Worm (Caenorhabditis elegans) whole organism, L1 larva: ENCODE results near the gene pyk-2.
A peak's percentile ranks its signal among the peaks of the same experiment; 100 is the strongest.

Experiments used
- C16A3.4 ChIP-seq: fragments of 150-350 bp; optimal IDR thresholded peaks from 2 replicates; lab custom pipeline; 2014; ENCODE audit warnings: missing biosample characterization, missing genetic modification characterization
- C34B4.2 ChIP-seq: sonication (generic microtip); optimal IDR thresholded peaks from 2 replicates; lab custom pipeline; 2017; ENCODE audit warnings: mild to moderate bottlenecking, missing genetic modification characterization, missing compliant biosample characterization
- F16B12.6 ChIP-seq: fragments of 150-350 bp; optimal IDR thresholded peaks from 2 replicates; lab custom pipeline; 2014; ENCODE audit warnings: missing biosample characterization, missing genetic modification characterization
- aha-1 ChIP-seq: fragments of 150-350 bp; optimal IDR thresholded peaks from 2 replicates; lab custom pipeline; 2014; ENCODE audit warnings: missing biosample characterization, missing genetic modification characterization
- aly-2 ChIP-seq: fragments of 150-350 bp; optimal IDR thresholded peaks from 2 replicates; lab custom pipeline; 2014; ENCODE audit warnings: missing biosample characterization, missing genetic modification characterization
- ama-1 ChIP-seq: fragments of 150-350 bp; optimal IDR thresholded peaks from 2 replicates; lab custom pipeline; 2014
- blmp-1 ChIP-seq: fragments of 150-350 bp; optimal IDR thresholded peaks from 2 replicates; lab custom pipeline; 2014; ENCODE audit warnings: missing biosample characterization, missing genetic modification characterization
- ceh-63 ChIP-seq: fragments of 200-800 bp; sonication (Bioruptor generic); optimal IDR thresholded peaks from 2 replicates; lab custom pipeline; 2018; ENCODE audit warnings: mild to moderate bottlenecking, missing genetic modification characterization, missing compliant biosample characterization
- ceh-82 ChIP-seq, 3 experiments: fragments of 150-350 bp in 1 of 3; sonication (generic microtip) in 2 of 3; optimal IDR thresholded peaks; 2 replicates each; lab custom pipeline; 2014 to 2017; ENCODE audit warnings: missing biosample characterization in 3 of 3, missing genetic modification characterization in 3 of 3
- ceh-90 ChIP-seq: sonication (generic microtip); optimal IDR thresholded peaks from 2 replicates; lab custom pipeline; 2016; ENCODE audit warnings: missing genetic modification characterization, missing compliant biosample characterization
- ces-1 ChIP-seq: fragments of 150-350 bp; optimal IDR thresholded peaks from 2 replicates; lab custom pipeline; 2014; ENCODE audit warnings: missing biosample characterization, missing genetic modification reagents, missing genetic modification characterization
- dsc-1 ChIP-seq: sonication (generic microtip); optimal IDR thresholded peaks from 2 replicates; lab custom pipeline; 2016; ENCODE audit warnings: mild to moderate bottlenecking, missing genetic modification characterization, missing compliant biosample characterization
- efl-3 ChIP-seq: fragments of 200-800 bp; sonication (Bioruptor generic); optimal IDR thresholded peaks from 2 replicates; lab custom pipeline; 2018; ENCODE audit warnings: mild to moderate bottlenecking, missing genetic modification characterization, missing compliant biosample characterization
- egl-13 ChIP-seq: sonication (generic microtip); optimal IDR thresholded peaks from 2 replicates; lab custom pipeline; 2016; ENCODE audit warnings: missing genotype, missing genetic modification reagents, missing genetic modification characterization, missing compliant biosample characterization
- egl-27 ChIP-seq, 2 experiments: fragments of 150-350 bp in 1 of 2; sonication (generic microtip); optimal IDR thresholded peaks; 3 replicates each; lab custom pipeline; 2017 to 2018; ENCODE audit warnings: missing biosample characterization in 2 of 2, missing genetic modification characterization in 2 of 2, missing genetic modification reagents in 2 of 2
- elt-3 ChIP-seq, 6 experiments: fragments of 150-350 bp in 1 of 6; sonication (generic microtip); optimal IDR thresholded peaks; 2 replicates each; lab custom pipeline; 2017 to 2018; ENCODE audit warnings: missing biosample characterization in 6 of 6, missing genetic modification characterization in 6 of 6, inconsistent platforms in 1 of 6
- fkh-4 ChIP-seq: sonication (generic microtip); optimal IDR thresholded peaks from 2 replicates; lab custom pipeline; 2016; ENCODE audit warnings: missing compliant biosample characterization, missing genetic modification characterization, borderline replicate concordance
- fkh-8 ChIP-seq: sonication (generic microtip); optimal IDR thresholded peaks from 2 replicates; lab custom pipeline; 2016; ENCODE audit warnings: mild to moderate bottlenecking, missing genetic modification characterization, missing compliant biosample characterization
- fos-1 ChIP-seq: fragments of 150-350 bp; optimal IDR thresholded peaks from 2 replicates; lab custom pipeline; 2014; ENCODE audit warnings: missing biosample characterization, missing genetic modification characterization
- hlh-17 ChIP-seq: fragments of 200-800 bp; sonication (Bioruptor generic); optimal IDR thresholded peaks from 2 replicates; lab custom pipeline; 2018; ENCODE audit warnings: missing genetic modification characterization, mild to moderate bottlenecking, missing compliant biosample characterization, moderate library complexity, borderline replicate concordance
- irx-1 ChIP-seq: sonication (generic microtip); optimal IDR thresholded peaks from 2 replicates; lab custom pipeline; 2016; ENCODE audit warnings: missing genetic modification characterization, missing compliant biosample characterization
- isw-1 ChIP-seq: fragments of 200-800 bp; sonication (Bioruptor generic); IDR thresholded peaks from 2 replicates; pipeline ENCODE4 v1.3.6; 2022; ENCODE audit warnings: missing genetic modification characterization, missing compliant biosample characterization
- lin-13 ChIP-seq: fragments of 150-350 bp; optimal IDR thresholded peaks from 2 replicates; lab custom pipeline; 2014; ENCODE audit warnings: missing biosample characterization, missing genetic modification reagents, missing genetic modification characterization
- lin-15B ChIP-seq: fragments of 150-350 bp; sonication (generic microtip); optimal IDR thresholded peaks from 3 replicates; lab custom pipeline; 2014; ENCODE audit warnings: missing biosample characterization, missing genetic modification characterization
- lin-35 ChIP-seq, 2 experiments: fragments of 150-350 bp; optimal IDR thresholded peaks; 2 replicates each; lab custom pipeline; 2014; ENCODE audit warnings: missing biosample characterization in 2 of 2, missing genetic modification characterization in 2 of 2, missing genetic modification reagents in 2 of 2
- lsy-2 ChIP-seq, 2 experiments: fragments of 150-350 bp; optimal IDR thresholded peaks; 2 replicates each; lab custom pipeline; 2014; ENCODE audit warnings: missing biosample characterization in 2 of 2, missing genetic modification characterization in 2 of 2
- mab-9 ChIP-seq: fragments of 200-800 bp; sonication (Bioruptor generic); IDR thresholded peaks from 2 replicates; pipeline ENCODE4 v1.3.6; 2022; ENCODE audit warnings: missing genetic modification reagents, missing genetic modification characterization, missing compliant biosample characterization
- mef-2 ChIP-seq: fragments of 150-350 bp; optimal IDR thresholded peaks from 2 replicates; lab custom pipeline; 2014; ENCODE audit warnings: missing biosample characterization, missing genetic modification characterization
- mep-1 ChIP-seq: fragments of 150-350 bp; optimal IDR thresholded peaks from 2 replicates; lab custom pipeline; 2014; ENCODE audit warnings: missing biosample characterization, missing genetic modification characterization
- nhr-11 ChIP-seq: fragments of 150-350 bp; optimal IDR thresholded peaks from 2 replicates; lab custom pipeline; 2014; ENCODE audit warnings: missing biosample characterization, missing genetic modification characterization
- nhr-12 ChIP-seq: sonication (generic microtip); optimal IDR thresholded peaks from 2 replicates; lab custom pipeline; 2017; ENCODE audit warnings: missing biosample characterization, missing genetic modification characterization
- nhr-19 ChIP-seq: fragments of 200-800 bp; sonication (Bioruptor generic); conservative IDR thresholded peaks from 2 replicates; pipeline ENCODE4 v1.3.6; 2022; ENCODE audit warnings: missing genetic modification characterization, missing compliant biosample characterization
- nhr-237 ChIP-seq: fragments of 150-350 bp; optimal IDR thresholded peaks from 2 replicates; lab custom pipeline; 2014; ENCODE audit warnings: missing biosample characterization, missing genetic modification characterization
- nhr-71 ChIP-seq: sonication (generic microtip); optimal IDR thresholded peaks from 2 replicates; lab custom pipeline; 2016; ENCODE audit warnings: mild to moderate bottlenecking, missing genetic modification characterization, moderate library complexity, missing compliant biosample characterization
- nhr-76 ChIP-seq: sonication (generic microtip); optimal IDR thresholded peaks from 2 replicates; lab custom pipeline; 2017; ENCODE audit warnings: missing biosample characterization, missing genetic modification characterization
- nhr-77 ChIP-seq: fragments of 150-350 bp; optimal IDR thresholded peaks from 2 replicates; lab custom pipeline; 2014; ENCODE audit warnings: missing biosample characterization, missing genetic modification characterization
- nhr-84 ChIP-seq: sonication (generic microtip); optimal IDR thresholded peaks from 2 replicates; lab custom pipeline; 2017; ENCODE audit warnings: missing biosample characterization, missing genetic modification characterization
- nhr-85 ChIP-seq: sonication (generic microtip); peaks from one replicate; lab custom pipeline; 2016; ENCODE audit warnings: missing genetic modification characterization, inconsistent platforms, missing compliant biosample characterization
- pax-3 ChIP-seq: fragments of 200-800 bp; sonication (Bioruptor generic); optimal IDR thresholded peaks from 2 replicates; lab custom pipeline; 2018; ENCODE audit warnings: mild to moderate bottlenecking, missing genetic modification characterization, moderate library complexity, missing compliant biosample characterization
- pqm-1 ChIP-seq: sonication (generic microtip); optimal IDR thresholded peaks from 3 replicates; lab custom pipeline; 2017; ENCODE audit warnings: missing biosample characterization, missing genetic modification characterization
- skn-1 ChIP-seq: fragments of 150-350 bp; optimal IDR thresholded peaks from 2 replicates; lab custom pipeline; 2014; ENCODE audit warnings: missing biosample characterization, missing genetic modification characterization
- snpc-4 ChIP-seq: fragments of 150-350 bp; optimal IDR thresholded peaks from 2 replicates; lab custom pipeline; 2014; ENCODE audit warnings: missing biosample characterization, missing genetic modification characterization
- snu-23 ChIP-seq: sonication (generic microtip); optimal IDR thresholded peaks from 2 replicates; lab custom pipeline; 2016; ENCODE audit warnings: missing genetic modification characterization, missing compliant biosample characterization
- sptf-1 ChIP-seq: fragments of 150-350 bp; optimal IDR thresholded peaks from 2 replicates; lab custom pipeline; 2014; ENCODE audit warnings: missing biosample characterization, missing genetic modification characterization
- swsn-7 ChIP-seq: sonication (generic microtip); optimal IDR thresholded peaks from 2 replicates; lab custom pipeline; 2016; ENCODE audit warnings: missing genetic modification characterization, missing compliant biosample characterization
- tlp-1 ChIP-seq: fragments of 150-350 bp; optimal IDR thresholded peaks from 2 replicates; lab custom pipeline; 2014; ENCODE audit warnings: missing biosample characterization, missing genetic modification characterization
- unc-130 ChIP-seq: fragments of 150-350 bp; optimal IDR thresholded peaks from 2 replicates; lab custom pipeline; 2017; ENCODE audit warnings: missing biosample characterization, missing genetic modification characterization, inconsistent platforms
- unc-30 ChIP-seq: sonication (generic microtip); optimal IDR thresholded peaks from 2 replicates; lab custom pipeline; 2017; ENCODE audit warnings: missing biosample characterization, missing genetic modification characterization
- unc-98 ChIP-seq: fragments of 200-800 bp; sonication (Bioruptor generic); IDR thresholded peaks from 2 replicates; pipeline ENCODE4 v1.3.6; 2022; ENCODE audit warnings: missing genetic modification characterization, missing compliant biosample characterization
- vab-15 ChIP-seq: sonication (generic microtip); optimal IDR thresholded peaks from 2 replicates; lab custom pipeline; 2017; ENCODE audit warnings: missing genotype, mild to moderate bottlenecking, missing genetic modification characterization, missing compliant biosample characterization
- xbp-1 ChIP-seq: sonication (generic microtip); optimal IDR thresholded peaks from 2 replicates; lab custom pipeline; 2016; ENCODE audit warnings: missing genetic modification characterization, missing compliant biosample characterization
- zag-1 ChIP-seq: fragments of 150-350 bp; optimal IDR thresholded peaks from 2 replicates; lab custom pipeline; 2014; ENCODE audit warnings: missing biosample characterization, missing genetic modification characterization
- zip-4 ChIP-seq: fragments of 200-800 bp; sonication (Bioruptor generic); optimal IDR thresholded peaks from 2 replicates; lab custom pipeline; 2018; ENCODE audit warnings: mild to moderate bottlenecking, missing genetic modification characterization, moderate library complexity, missing compliant biosample characterization
- ztf-4 ChIP-seq: fragments of 150-350 bp; optimal IDR thresholded peaks from 2 replicates; lab custom pipeline; 2014; ENCODE audit warnings: missing biosample characterization, missing genetic modification characterization

The pyk-2 gene

DNA sequence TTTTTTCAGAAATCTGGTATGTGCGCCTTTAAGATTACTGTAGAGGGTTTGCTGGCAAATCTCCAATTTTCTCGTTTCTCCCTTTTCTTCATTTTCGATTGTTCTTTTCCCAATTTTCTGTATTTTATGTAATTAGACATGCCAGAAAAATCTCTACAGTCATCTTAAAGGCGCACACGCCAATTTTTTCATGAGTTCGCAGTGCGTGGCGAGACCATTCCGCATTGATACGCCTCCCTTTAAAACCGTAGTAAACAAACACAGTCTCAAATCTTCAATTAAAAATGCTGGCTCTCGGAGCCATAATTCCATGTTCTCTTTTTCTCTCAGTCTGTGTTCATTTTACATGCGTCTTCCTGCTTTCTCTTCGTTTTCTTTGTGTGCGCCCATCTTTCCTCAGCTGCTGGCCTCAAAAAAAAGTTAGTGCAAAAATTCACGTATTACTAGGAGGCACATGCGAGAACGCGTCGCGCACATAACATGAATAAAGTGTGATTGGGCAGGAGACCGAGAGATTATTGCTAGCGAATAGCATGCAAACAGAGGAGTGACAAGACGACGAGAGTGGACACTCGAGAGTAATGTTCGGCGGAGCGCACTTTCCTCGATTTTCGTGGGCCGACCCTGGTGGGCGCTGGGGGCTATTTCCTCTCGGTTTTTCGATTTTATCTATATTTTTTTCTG lies 9.3 kb downstream of the pyk-2 start (continued):
- no peak for TF ChIP-seq fkh-4 (tag; lab: Kevin White, UChicago)
- peak; percentile 48 for TF ChIP-seq fos-1 (tag; lab: Kevin White, UChicago)
- peak; percentile 81 for TF ChIP-seq mep-1 (tag; lab: Kevin White, UChicago)
- peak; percentile 83 for TF ChIP-seq xbp-1
- no peak for TF ChIP-seq zip-4 (GFP tag; lab: Kevin White, UChicago)
- no peak for TF ChIP-seq dsc-1 (tag; lab: Kevin White, UChicago)
- TF ChIP-seq nhr-85 (tag; lab: Kevin White, UChicago), result peak; percentile 91
- peak; percentile 19 for TF ChIP-seq blmp-1 (tag; lab: Kevin White, UChicago)
- TF ChIP-seq nhr-19 (GFP tag; lab: Robert Waterston, UW), result peak; percentile 82
- no peak for TF ChIP-seq ceh-90 (tag; lab: Kevin White, UChicago)
- TF ChIP-seq pqm-1 (tag; lab: Kevin White, UChicago), result no peak
- peak; percentile 74 for TF ChIP-seq lin-13 (GFP tag; lab: Kevin White, UChicago)
- no peak for TF ChIP-seq nhr-11 (tag; lab: Kevin White, UChicago)
- no peak for TF ChIP-seq F16B12.6 (tag; lab: Kevin White, UChicago)
- TF ChIP-seq lin-15B (tag; lab: Kevin White, UChicago), result peak; percentile 67
- peak; percentile 47 for TF ChIP-seq C16A3.4
- TF ChIP-seq irx-1 (tag; lab: Kevin White, UChicago), result peak; percentile 72
- peak; percentile 62 for TF ChIP-seq isw-1
- no peak for TF ChIP-seq unc-30 (tag; lab: Kevin White, UChicago)
- TF ChIP-seq tlp-1 (tag; lab: Kevin White, UChicago), result no peak
- TF ChIP-seq ztf-4, result peak; percentile 21
- peak; percentile 48 for TF ChIP-seq aha-1 (tag; lab: Kevin White, UChicago)
- peak; percentile 75 for TF ChIP-seq nhr-77 (tag; lab: Kevin White, UChicago)
- TF ChIP-seq lsy-2 (tag; optimal IDR thresholded peaks at IDR 0.05; lab: Kevin White, UChicago), result peak; percentile 70 to 82
- peak in 1 of 6 experiments; percentile 57 for TF ChIP-seq elt-3 (tag; optimal IDR thresholded peaks at IDR 0.05; lab: Kevin White, UChicago)
- TF ChIP-seq ceh-63 (GFP tag; lab: Kevin White, UChicago), result no peak
- no peak for TF ChIP-seq vab-15 (tag; lab: Kevin White, UChicago)
- TF ChIP-seq skn-1 (tag; lab: Kevin White, UChicago), result peak; percentile 60
- no peak for TF ChIP-seq zag-1 (tag; lab: Kevin White, UChicago)
- TF ChIP-seq nhr-76 (tag; lab: Kevin White, UChicago), result no peak
- TF ChIP-seq aly-2, result no peak
- TF ChIP-seq lin-35 (GFP tag; optimal IDR thresholded peaks at IDR 0.05; lab: Kevin White, UChicago), result peak; percentile 72 to 76
- TF ChIP-seq unc-130 (tag; lab: Kevin White, UChicago), result peak; percentile 51
- TF ChIP-seq snpc-4 (tag; lab: Kevin White, UChicago), result peak; percentile 58
- peak in 1 of 2 experiments; percentile 63 for TF ChIP-seq egl-27 (tag; optimal IDR thresholded peaks at IDR 0.05; lab: Kevin White, UChicago)
- peak; percentile 48 to 81 (median 50) for TF ChIP-seq ceh-82 (tag; optimal IDR thresholded peaks at IDR 0.05; lab: Kevin White, UChicago)
- TF ChIP-seq efl-3 (GFP tag; lab: Kevin White, UChicago), result no peak
- no peak for TF ChIP-seq nhr-12 (tag; lab: Kevin White, UChicago)
- no peak for TF ChIP-seq mab-9 (GFP tag; lab: Robert Waterston, UW)
- peak; percentile 85 for TF ChIP-seq swsn-7 (tag; lab: Kevin White, UChicago)
- TF ChIP-seq hlh-17 (GFP tag; lab: Kevin White, UChicago), result no peak
- TF ChIP-seq egl-13 (tag; lab: Kevin White, UChicago), result no peak
- TF ChIP-seq unc-98, result no peak
- TF ChIP-seq snu-23 (GFP tag; lab: Kevin White, UChicago), result peak; percentile 91
- no peak for TF ChIP-seq C34B4.2 (tag; lab: Kevin White, UChicago)
- TF ChIP-seq pax-3 (tag; lab: Kevin White, UChicago), result peak; percentile 9
- no peak for TF ChIP-seq ces-1 (GFP tag; lab: Kevin White, UChicago)
- TF ChIP-seq fkh-8 (tag; lab: Kevin White, UChicago), result peak; percentile 84
- no peak for TF ChIP-seq ama-1 (lab: Kevin White, UChicago)
- no peak for TF ChIP-seq mef-2
- TF ChIP-seq nhr-71, result peak; percentile 91
- TF ChIP-seq nhr-84 (tag; lab: Kevin White, UChicago), result no peak
- TF ChIP-seq sptf-1 (tag; lab: Kevin White, UChicago), result no peak
- TF ChIP-seq nhr-237 (tag; lab: Kevin White, UChicago), result peak; percentile 49
